Fruit fly (Drosophila melanogaster): ENCODE data around the gene CG1494.

The CG1494 gene

dm6 chrX:21285001-21285400 lies at the start of gene CG1494:
Gene CG1494, plus strand, starts transcription at chrX:21285301.
- no peak for TF ChIP-seq noc (tag; optimal IDR thresholded peaks at IDR 0.05)

- no peak for TF ChIP-seq noc (tag; optimal IDR thresholded peaks at IDR 0.05)
Observed at dm6 chrX:21241796-21242208, 43.3 kb upstream of the CG1494 start.

dm6 chrX:21251048-21251447 lies 34.1 kb upstream of the CG1494 start, which contains the start of gene CG1722:
Gene CG1722, minus strand, starts transcription at chrX:21251148.
- TF ChIP-seq noc (tag; optimal IDR thresholded peaks at IDR 0.05): no peak

dm6 chrX:21265391-21265790 lies 19.7 kb upstream of the CG1494 start:
- TF ChIP-seq noc (tag; optimal IDR thresholded peaks at IDR 0.05): no peak

DNA sequence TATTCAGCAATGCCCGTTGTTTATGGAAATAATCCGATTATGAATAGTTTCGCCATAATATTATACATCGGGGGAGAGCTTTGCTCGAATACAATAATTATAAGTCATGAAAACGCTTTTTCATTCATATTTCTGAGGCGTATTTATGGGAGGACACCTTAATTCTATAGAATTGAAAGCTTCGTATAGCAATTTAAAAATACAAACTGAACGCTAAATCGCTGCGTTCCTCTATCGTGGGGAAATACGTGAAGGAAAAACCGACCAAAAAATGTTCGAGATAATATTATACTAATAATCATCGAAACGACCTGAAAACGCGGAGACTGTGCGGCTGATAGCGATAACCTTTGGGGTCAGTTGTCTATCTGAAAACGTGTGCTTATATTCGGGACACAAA lies 8.6 kb upstream of the CG1494 start:
- TF ChIP-seq noc (tag; optimal IDR thresholded peaks at IDR 0.05): no peak

DNA sequence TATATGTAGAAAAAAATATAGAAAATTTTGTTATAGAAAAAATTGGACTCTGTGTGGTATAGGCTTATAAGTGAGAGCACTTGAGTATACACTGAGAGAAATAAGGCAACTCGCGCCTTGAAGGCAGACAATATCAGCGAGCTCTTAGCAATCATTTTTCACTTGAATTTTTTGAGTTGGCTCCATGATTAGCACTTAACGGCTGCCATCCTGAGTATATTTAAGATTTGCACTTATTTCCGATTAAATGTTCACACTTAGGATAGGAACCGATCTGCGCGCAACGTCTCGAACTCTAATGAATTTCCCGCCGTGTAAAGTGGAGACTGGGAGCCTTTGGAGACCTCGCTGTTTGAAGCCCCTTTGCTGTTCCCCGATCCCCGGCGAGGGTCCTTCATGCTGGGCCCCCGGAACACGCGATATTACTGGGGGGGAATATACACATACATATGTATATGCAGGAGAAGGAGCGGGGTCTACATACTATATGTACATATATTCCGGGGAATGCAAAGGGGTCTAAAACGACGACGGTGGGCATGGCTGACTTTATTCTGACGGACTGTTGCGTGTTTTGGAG lies 5.7 kb upstream of the CG1494 start:
- no peak for TF ChIP-seq noc (tag; optimal IDR thresholded peaks at IDR 0.05)

- TF ChIP-seq noc (tag; optimal IDR thresholded peaks at IDR 0.05): peak; percentile 33
Observed at dm6 chrX:21280629-21281028, 4.5 kb upstream of the CG1494 start.

dm6 chrX:21281039-21281911 lies 3.8 kb upstream of the CG1494 start, which contains the start of gene Mnr:
Gene Mnr, minus strand, starts transcription at chrX:21281171.
- TF ChIP-seq noc (tag; optimal IDR thresholded peaks at IDR 0.05): peak; percentile 2

dm6 chrX:21282035-21282434 lies 3.1 kb upstream of the CG1494 start:
- no peak for TF ChIP-seq noc (tag; optimal IDR thresholded peaks at IDR 0.05)

- TF ChIP-seq noc (tag; optimal IDR thresholded peaks at IDR 0.05): peak; percentile 81
Observed at dm6 chrX:21306485-21307142, 21.5 kb downstream of the CG1494 start, which contains the start of gene Abca3. Gene Abca3, minus strand, starts transcription at chrX:21306665.

DNA sequence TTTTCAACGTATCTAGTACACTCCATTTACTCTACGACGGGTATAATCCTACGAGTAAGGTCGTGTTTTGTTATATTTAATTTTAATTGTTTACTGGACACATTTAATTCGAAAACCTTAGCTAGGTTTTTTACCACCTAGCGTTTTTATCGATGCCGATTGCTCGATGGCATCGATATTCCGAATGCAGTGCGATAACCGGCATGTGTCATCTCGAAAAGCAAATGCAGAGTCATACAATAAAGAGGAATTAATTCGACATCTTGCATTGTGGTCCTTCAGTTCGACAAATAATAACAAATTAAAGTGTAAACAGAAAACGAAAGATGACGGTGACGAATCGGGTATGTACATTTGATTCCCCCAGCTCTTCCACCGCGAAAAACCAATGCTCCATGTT lies 30.8 kb downstream of the CG1494 start, which contains the start of gene Rpt6:
Rpt6 (plus strand) TSS at position 201 of the 400 bp plus-strand sequence.
- TF ChIP-seq noc (tag; optimal IDR thresholded peaks at IDR 0.05): no peak

DNA sequence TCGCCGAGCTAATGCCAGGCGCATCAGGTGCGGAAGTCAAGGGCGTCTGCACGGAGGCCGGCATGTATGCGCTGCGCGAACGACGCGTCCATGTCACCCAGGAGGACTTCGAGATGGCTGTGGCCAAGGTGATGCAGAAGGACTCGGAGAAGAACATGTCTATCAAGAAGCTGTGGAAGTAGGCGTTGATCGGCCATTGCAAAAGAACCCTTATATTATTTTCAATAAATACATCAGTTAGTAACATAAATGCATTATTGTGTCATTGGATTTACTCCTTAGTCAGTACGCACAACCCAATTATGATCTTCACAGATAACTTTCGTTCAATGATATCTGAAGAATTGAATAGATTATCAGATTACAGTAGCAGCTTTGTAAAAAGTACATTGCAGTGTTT lies 32.3 kb downstream of the CG1494 start, which contains the start of gene CG1801:
CG1801 (minus strand) TSS at position 101 of the 400 bp plus-strand sequence.
- no peak for TF ChIP-seq noc (tag; optimal IDR thresholded peaks at IDR 0.05)

DNA sequence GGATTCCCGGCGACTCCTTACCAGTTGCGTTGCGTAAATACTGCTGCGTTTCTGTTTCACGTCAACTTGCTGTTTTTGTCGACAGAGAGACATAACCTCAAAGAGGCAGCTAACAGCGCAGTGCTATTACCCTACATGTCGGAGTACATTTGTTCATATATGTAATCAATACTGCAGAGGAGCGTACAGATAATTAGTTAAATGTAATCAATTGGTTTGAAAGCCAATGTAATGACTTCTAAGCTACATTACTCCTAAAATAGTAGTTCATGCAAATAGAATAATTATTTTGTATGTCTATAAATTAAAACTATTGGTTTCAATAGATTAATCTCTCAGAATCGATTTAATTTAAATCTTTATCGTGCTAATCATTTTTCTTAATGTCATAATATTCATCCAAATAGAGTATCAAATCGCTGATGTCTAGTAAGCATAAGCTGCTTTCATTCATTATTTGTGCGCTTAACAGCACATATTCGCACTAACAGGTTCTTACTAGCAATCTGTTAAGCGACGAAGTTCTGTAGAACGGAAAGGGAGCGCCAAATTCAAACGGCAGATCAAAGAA lies 34.2 kb downstream of the CG1494 start, which contains the start of the genes SLIRP1 and anox:
SLIRP1 (minus strand) TSS at position 95 of the 571 bp plus-strand sequence.
anox (minus strand) TSS at position 95 of the 571 bp plus-strand sequence.
- peak; percentile 90 for TF ChIP-seq noc (tag; optimal IDR thresholded peaks at IDR 0.05)

DNA sequence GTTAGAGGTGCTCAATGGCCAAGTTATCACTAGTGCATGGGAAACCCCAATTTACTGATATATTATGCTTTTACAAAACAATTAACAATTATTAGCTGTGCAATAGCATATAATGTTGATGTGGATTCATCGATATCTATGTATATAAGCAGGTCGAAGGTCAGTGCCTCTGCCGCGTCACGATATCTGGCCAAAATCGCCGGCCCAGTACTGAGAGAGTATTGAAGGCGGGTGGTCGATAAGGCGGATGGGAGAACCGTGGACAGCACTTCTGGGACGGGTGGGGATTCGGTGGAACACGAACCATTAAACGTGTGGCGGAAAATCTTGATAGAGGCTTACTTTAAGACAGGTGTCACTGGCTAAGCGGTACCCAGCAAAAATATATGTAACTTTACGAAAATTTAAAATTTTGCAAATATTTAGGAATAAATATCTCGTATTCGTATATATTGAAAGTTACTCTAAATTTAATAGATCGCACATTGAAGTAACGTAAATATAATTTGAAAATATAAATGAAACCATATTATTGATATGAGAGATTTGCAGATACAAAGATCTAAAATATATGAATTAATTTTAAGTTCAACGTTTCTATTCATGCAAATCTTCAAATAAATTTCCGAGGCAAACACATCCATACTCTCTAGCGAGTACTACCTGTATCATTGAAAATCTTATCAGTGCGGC lies 37.3 kb downstream of the CG1494 start:
- TF ChIP-seq noc (tag; optimal IDR thresholded peaks at IDR 0.05): no peak

DNA sequence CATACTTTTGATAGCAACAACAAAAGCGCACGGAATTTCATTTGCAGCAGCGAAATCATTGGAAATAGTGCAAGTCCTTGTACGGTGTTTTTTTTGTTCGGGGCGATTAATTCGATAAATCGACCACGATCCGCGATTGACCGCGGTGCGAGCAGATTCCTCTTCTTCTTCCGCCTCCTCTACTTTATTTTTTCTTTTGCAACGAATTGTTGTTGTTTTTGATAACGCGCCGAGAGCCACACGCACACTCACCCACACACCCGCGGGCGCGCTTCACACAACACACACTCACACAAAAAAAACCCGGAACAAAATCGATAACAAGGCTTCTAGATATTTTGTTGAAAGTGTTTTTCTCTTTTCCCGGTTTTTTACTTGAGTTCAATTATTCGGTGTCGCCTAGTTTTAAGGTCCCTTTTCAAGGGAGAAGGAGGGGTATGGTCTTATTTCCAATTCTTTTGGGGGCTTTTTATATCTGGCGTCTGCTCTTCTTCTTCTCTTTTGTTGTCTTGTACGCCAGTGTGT lies 38.1 kb downstream of the CG1494 start:
- no peak for TF ChIP-seq noc (tag; optimal IDR thresholded peaks at IDR 0.05)

Measured in whole organism, larva.